Worm (Caenorhabditis elegans): ENCODE data around the gene K08B5.2.

ce11 chrX:16571877-16572276 is 18.2 kb upstream of the K08B5.2 start:
- TF ChIP-seq ztf-11 (tag; optimal IDR thresholded peaks at IDR 0.05) = no peak
- no peak for TF ChIP-seq R02D3.7 (tag; optimal IDR thresholded peaks at IDR 0.05)
- TF ChIP-seq lin-13 (GFP tag; optimal IDR thresholded peaks at IDR 0.05) = no peak
- no peak for TF ChIP-seq ceh-16 (tag; optimal IDR thresholded peaks at IDR 0.05)
- no peak for TF ChIP-seq unc-62 (GFP tag; optimal IDR thresholded peaks at IDR 0.05)
- no peak for TF ChIP-seq elt-1 (tag; optimal IDR thresholded peaks at IDR 0.05)
- no peak for TF ChIP-seq aly-2 (tag; optimal IDR thresholded peaks at IDR 0.05)
- TF ChIP-seq ama-1 (optimal IDR thresholded peaks at IDR 0.05) = no peak
- TF ChIP-seq fos-1 (tag; optimal IDR thresholded peaks at IDR 0.05) = no peak
- no peak for TF ChIP-seq ceh-82 (tag; optimal IDR thresholded peaks at IDR 0.05)
- no peak for TF ChIP-seq nhr-237 (tag; optimal IDR thresholded peaks at IDR 0.05)
- no peak for TF ChIP-seq lin-39 (tag; optimal IDR thresholded peaks at IDR 0.05)
